Worm (Caenorhabditis elegans): Measurements from ENCODE around the gene sma-1.

The sma-1 gene

DNA sequence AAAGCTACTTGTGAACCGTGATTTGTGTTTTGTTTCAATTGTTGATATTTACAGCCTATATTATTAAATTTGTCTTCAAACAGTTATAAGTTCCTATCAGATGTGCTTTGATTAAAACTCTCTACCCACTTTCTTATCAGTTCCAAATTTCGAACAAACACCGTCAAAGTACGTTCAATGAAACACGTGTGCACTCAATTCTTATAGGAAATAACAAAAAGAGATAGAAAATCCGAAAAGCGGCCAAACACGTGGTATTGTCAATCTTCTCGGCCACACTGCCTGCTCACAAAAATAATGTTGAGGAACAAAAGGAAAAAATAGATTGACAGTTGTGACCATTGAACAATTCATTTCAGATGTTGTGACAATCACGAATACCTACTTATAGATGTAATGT lies 13.3 kb upstream of the sma-1 start (continued):
- peak; percentile 81 for TF ChIP-seq mxl-3 (GFP tag; optimal IDR thresholded peaks at IDR 0.05)
- TF ChIP-seq hif-1 (tag; optimal IDR thresholded peaks at IDR 0.05) = peak in 1 of 2 experiments; percentile 40
- no peak for TF ChIP-seq rbr-2 (tag; optimal IDR thresholded peaks at IDR 0.05)
- TF ChIP-seq madf-9 (GFP tag; conservative IDR thresholded peaks at IDR 0.05) = no peak
- TF ChIP-seq egl-27 (tag; optimal IDR thresholded peaks at IDR 0.05) = no peak
- TF ChIP-seq nhr-11 (tag; optimal IDR thresholded peaks at IDR 0.05) = peak; percentile 46
- no peak for TF ChIP-seq ceh-82 (tag; optimal IDR thresholded peaks at IDR 0.05)
- TF ChIP-seq daf-16 (GFP tag; optimal IDR thresholded peaks at IDR 0.05) = peak in 1 of 2 experiments; percentile 78
- TF ChIP-seq daf-16 (tag; optimal IDR thresholded peaks at IDR 0.05) = peak; percentile 97
- TF ChIP-seq T26A8.4 (GFP tag; IDR thresholded peaks at IDR 0.05) = no peak
- TF ChIP-seq fos-1 (tag; optimal IDR thresholded peaks at IDR 0.05) = no peak
- TF ChIP-seq jun-1 (tag; optimal IDR thresholded peaks at IDR 0.05) = no peak
- no peak for TF ChIP-seq F37D6.2 (tag; optimal IDR thresholded peaks at IDR 0.05)
- TF ChIP-seq mxl-2 (GFP tag; conservative IDR thresholded peaks at IDR 0.05) = no peak
- TF ChIP-seq ctbp-1 (GFP tag; IDR thresholded peaks at IDR 0.05) = no peak
- no peak for TF ChIP-seq dmd-9 (GFP tag; IDR thresholded peaks at IDR 0.05)
- TF ChIP-seq unc-62 (GFP tag; optimal IDR thresholded peaks at IDR 0.05 in 1 of 2) = peak in 1 of 2 experiments; percentile 94
- no peak for TF ChIP-seq unc-62 (tag; optimal IDR thresholded peaks at IDR 0.05)
- peak; percentile 88 for TF ChIP-seq dmd-6 (GFP tag; IDR thresholded peaks at IDR 0.05)
- TF ChIP-seq lir-3 (tag; optimal IDR thresholded peaks at IDR 0.05) = no peak
- no peak for TF ChIP-seq Y105C5A.15 (GFP tag; IDR thresholded peaks at IDR 0.05)
- no peak for TF ChIP-seq snpc-1.2 (GFP tag; IDR thresholded peaks at IDR 0.05)
- no peak for TF ChIP-seq ceh-32 (tag; optimal IDR thresholded peaks at IDR 0.05; ENCODE audit: poor library complexity)
- TF ChIP-seq lin-1 (GFP tag; IDR thresholded peaks at IDR 0.05) = peak; percentile 67; the same call in 1 of the 2 replicates
- TF ChIP-seq ceh-20 (GFP tag; IDR thresholded peaks at IDR 0.05) = no peak
- peak; percentile 85 for TF ChIP-seq nhr-28 (tag; optimal IDR thresholded peaks at IDR 0.05)
- no peak for TF ChIP-seq vab-7 (GFP tag; IDR thresholded peaks at IDR 0.05)
- peak; percentile 61 for TF ChIP-seq pqm-1 (tag; optimal IDR thresholded peaks at IDR 0.05)
- TF ChIP-seq nhr-111 (GFP tag; optimal IDR thresholded peaks at IDR 0.05) = no peak
- TF ChIP-seq skn-1 (tag; optimal IDR thresholded peaks at IDR 0.05) = no peak
- no peak for TF ChIP-seq ama-1 (optimal IDR thresholded peaks at IDR 0.05)
- TF ChIP-seq duxl-1 (tag; optimal IDR thresholded peaks at IDR 0.05; ENCODE audit: poor library complexity) = no peak
- TF ChIP-seq F26F4.8 (GFP tag; conservative IDR thresholded peaks at IDR 0.05) = no peak

DNA sequence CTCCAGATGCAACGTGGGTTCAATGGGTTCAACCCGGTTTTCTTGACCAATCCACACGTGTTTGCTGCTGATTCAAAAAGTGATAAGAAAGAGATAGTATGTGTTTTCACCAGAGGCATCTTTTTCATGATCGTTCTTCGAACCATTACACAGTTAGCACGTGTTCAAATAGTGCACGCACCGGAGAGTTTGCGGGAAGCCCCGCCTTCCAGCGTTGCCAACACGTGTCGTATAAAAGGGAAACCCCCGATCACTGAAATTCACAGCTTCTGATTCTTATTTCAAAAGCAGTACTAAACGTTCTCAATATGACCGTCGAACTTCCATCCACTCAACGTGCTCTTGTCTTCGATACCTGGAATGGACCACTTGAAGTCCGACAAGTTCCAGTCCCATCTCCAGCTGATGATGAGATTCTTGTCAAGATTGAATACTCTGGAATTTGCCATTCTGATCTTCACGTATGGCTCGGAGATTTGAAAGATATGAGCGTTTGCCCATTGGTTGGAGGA lies 11.2 kb upstream of the sma-1 start, which contains the start of gene adh-1:
Gene adh-1, plus strand, starts transcription at position 261 of the 512 bp plus-strand sequence.
- TF ChIP-seq dmd-8 (GFP tag; IDR thresholded peaks at IDR 0.05) (no peak), dmd-6 (GFP tag; IDR thresholded peaks at IDR 0.05) (peak; percentile 96), dve-1 (tag; optimal IDR thresholded peaks at IDR 0.05; ENCODE audit: insufficient read depth) (peak; percentile 61), T26A8.4 (GFP tag; IDR thresholded peaks at IDR 0.05) (no peak), T20F7.1 (GFP tag; optimal IDR thresholded peaks at IDR 0.05) (no peak), duxl-1 (tag; optimal IDR thresholded peaks at IDR 0.05; ENCODE audit: poor library complexity) (no peak), lin-1 (GFP tag; IDR thresholded peaks at IDR 0.05) (0 out of 2 replicates have a peak, but pooled peaks have one; percentile 35), cey-2 (tag; optimal IDR thresholded peaks at IDR 0.05; ENCODE audit: borderline replicate concordance, insufficient read depth) (peak; percentile 74), mes-2 (tag; optimal IDR thresholded peaks at IDR 0.05; ENCODE audit: poor library complexity, severe bottlenecking) (no peak), ztf-7 (tag; optimal IDR thresholded peaks at IDR 0.05) (no peak), nhr-77 (tag; optimal IDR thresholded peaks at IDR 0.05) (peak; percentile 83), spr-1 (tag; optimal IDR thresholded peaks at IDR 0.05) (no peak), pqm-1 (tag; optimal IDR thresholded peaks at IDR 0.05) (peak; percentile 5), nhr-102 (tag; optimal IDR thresholded peaks at IDR 0.05) (peak; percentile 38), dpl-1 (GFP tag; optimal IDR thresholded peaks at IDR 0.05) (peak; percentile 2), saeg-2 (GFP tag; IDR thresholded peaks at IDR 0.05) (0 out of 2 replicates have a peak, but pooled peaks have one; percentile 28), F26F4.8 (GFP tag; conservative IDR thresholded peaks at IDR 0.05) (no peak), Y5F2A.4 (GFP tag; optimal IDR thresholded peaks at IDR 0.05) (no peak), F49E8.2 (tag; optimal IDR thresholded peaks at IDR 0.05; ENCODE audit: borderline replicate concordance) (no peak), daf-8 (GFP tag; IDR thresholded peaks at IDR 0.05) (no peak), aha-1 (tag) (peak; percentile 97), mdt-29 (GFP tag; IDR thresholded peaks at IDR 0.05) (peak; percentile 66; the same call in 1 of the 2 replicates), mxl-3 (GFP tag; optimal IDR thresholded peaks at IDR 0.05) (peak; percentile 100), hif-1 (tag; optimal IDR thresholded peaks at IDR 0.05) (peak; percentile 49 to 78), unc-62 (GFP tag; optimal IDR thresholded peaks at IDR 0.05 in 1 of 2) (peak in 1 of 2 experiments; percentile 99), unc-62 (tag; optimal IDR thresholded peaks at IDR 0.05) (no peak), gei-8 (GFP tag; optimal IDR thresholded peaks at IDR 0.05) (peak; percentile 93)

All from whole organism, L4 larva.